Fruit fly (Drosophila melanogaster) whole organism: ENCODE measurements around the gene Trm1.

Source experiments
- CG8478 ChIP-seq: fragments of >200 bp; optimal IDR thresholded peaks from 2 replicates; lab custom pipeline; 2018; ENCODE audit warnings: inconsistent platforms
- Dll ChIP-seq: fragments of >200 bp; optimal IDR thresholded peaks from 2 replicates; lab custom pipeline; 2017
- EcR ChIP-seq, 2 experiments: fragments of >200 bp; optimal IDR thresholded peaks; 2 replicates each; lab custom pipeline; 2017; ENCODE audit warnings: missing biosample characterization in 2 of 2, missing genetic modification characterization in 2 of 2, missing genetic modification reagents in 2 of 2
- pan ChIP-seq: fragments of >200 bp; optimal IDR thresholded peaks from 2 replicates; lab custom pipeline; 2017
- psq ChIP-seq: fragments of >200 bp; optimal IDR thresholded peaks from 2 replicates; lab custom pipeline; 2017
- usp ChIP-seq: fragments of >200 bp; optimal IDR thresholded peaks from 2 replicates; lab custom pipeline; 2017; ENCODE audit warnings: missing biosample characterization, missing genetic modification characterization, mixed read lengths

- no peak for TF ChIP-seq pan (lab: Kevin White, UChicago)
- no peak for TF ChIP-seq CG8478
- TF ChIP-seq usp (GFP tag; lab: Kevin White, UChicago) = no peak
- TF ChIP-seq EcR (GFP tag; optimal IDR thresholded peaks at IDR 0.05; lab: Kevin White, UChicago) = peak in 1 of 2 experiments; percentile 32
- TF ChIP-seq Dll (lab: Kevin White, UChicago) = no peak
- no peak for TF ChIP-seq psq (lab: Kevin White, UChicago)
Measured at dm6 chr2L:12478494-12478893, 50.7 kb downstream of the Trm1 start.
